Worm (Caenorhabditis elegans): ENCODE data around the gene rnst-2.

DNA sequence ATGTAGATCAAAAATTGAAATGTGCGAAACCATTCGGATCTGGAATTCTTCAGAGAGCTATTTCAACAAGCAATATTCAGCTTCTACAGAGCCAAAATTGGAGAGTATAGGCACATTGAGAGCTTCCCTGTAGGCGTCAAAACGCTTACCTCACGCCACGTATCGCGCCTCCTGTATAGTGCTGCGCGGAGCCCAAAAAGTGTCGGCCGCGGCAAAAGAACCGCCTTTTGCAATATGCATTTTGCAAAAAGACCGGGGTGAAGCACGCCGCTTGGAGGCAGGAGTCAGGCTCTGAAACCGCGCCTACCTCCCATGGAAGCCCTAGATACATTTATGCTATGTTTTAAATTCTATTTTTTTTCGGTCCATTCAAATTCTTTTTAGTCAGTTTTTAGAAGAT lies 9.7 kb upstream of the rnst-2 start:
- TF ChIP-seq let-607 (tag; optimal IDR thresholded peaks at IDR 0.05) (no peak), nhr-90 (tag; optimal IDR thresholded peaks at IDR 0.05) (no peak), ztf-6 (GFP tag; IDR thresholded peaks at IDR 0.05) (no peak), ZK185.1 (tag; optimal IDR thresholded peaks at IDR 0.05; ENCODE audit: poor library complexity, severe bottlenecking) (no peak), B0035.1 (tag; optimal IDR thresholded peaks at IDR 0.05) (no peak), lin-35 (GFP tag; optimal IDR thresholded peaks at IDR 0.05) (no peak)

Data from whole organism, young adult.